Fruit fly (Drosophila melanogaster): ENCODE data around the gene CG14384.
A peak's percentile ranks its signal among the peaks of the same experiment; 100 is the strongest.

Gene CG14384

dm6 chr3R:13010905-13011620 is 43.6 kb upstream of the CG14384 start, which contains the start of gene CG8031 (continued):
- TF ChIP-seq CG6813 (GFP tag; optimal IDR thresholded peaks at IDR 0.05) (no peak), stc (GFP tag; IDR thresholded peaks at IDR 0.05) (no peak), Rx (GFP tag; IDR thresholded peaks at IDR 0.05) (no peak), ci (GFP tag; IDR thresholded peaks at IDR 0.05) (0 out of 3 replicates have a peak, but pooled peaks have one; percentile 5), ap (GFP tag; IDR thresholded peaks at IDR 0.05) (no peak), CG4424 (GFP tag; optimal IDR thresholded peaks at IDR 0.05) (no peak), CG8944 (GFP tag; optimal IDR thresholded peaks at IDR 0.05) (no peak), inv (GFP tag; IDR thresholded peaks at IDR 0.05; ENCODE audit: partially characterized antibody) (no peak), Mad (GFP tag; optimal IDR thresholded peaks at IDR 0.05) (no peak), CG9727 (GFP tag; optimal IDR thresholded peaks at IDR 0.05) (no peak), PHDP (tag; optimal IDR thresholded peaks at IDR 0.05) (no peak), jing (GFP tag; optimal IDR thresholded peaks at IDR 0.05) (no peak), D19A (tag; optimal IDR thresholded peaks at IDR 0.05) (no peak), CG2202 (tag; optimal IDR thresholded peaks at IDR 0.05) (no peak), fd96Cb (tag; optimal IDR thresholded peaks at IDR 0.05) (no peak), CG9932 (GFP tag; IDR thresholded peaks at IDR 0.05) (no peak), Taf1 (GFP tag; IDR thresholded peaks at IDR 0.05) (no peak), Dll (GFP tag; IDR thresholded peaks at IDR 0.05; ENCODE audit: partially characterized antibody) (0 out of 4 replicates have a peak, but pooled peaks have one; percentile 17), Optix (GFP tag; IDR thresholded peaks at IDR 0.05) (no peak), Lhr (GFP tag; optimal IDR thresholded peaks at IDR 0.05) (peak; percentile 78), CG8478 (optimal IDR thresholded peaks at IDR 0.05) (peak; percentile 21), Hmx (GFP tag; optimal IDR thresholded peaks at IDR 0.05) (no peak), Ada2b (GFP tag; IDR thresholded peaks at IDR 0.05) (no peak), CG12659 (GFP tag; optimal IDR thresholded peaks at IDR 0.05) (peak; percentile 78), CG30403 (GFP tag; optimal IDR thresholded peaks at IDR 0.05) (no peak), CG30020 (tag; optimal IDR thresholded peaks at IDR 0.05) (peak; percentile 27), CG4617 (GFP tag; optimal IDR thresholded peaks at IDR 0.05; ENCODE audit: borderline replicate concordance) (peak; percentile 58), CG17612 (GFP tag; IDR thresholded peaks at IDR 0.05) (no peak), gem (tag; optimal IDR thresholded peaks at IDR 0.05) (no peak), B-H1 (GFP tag; IDR thresholded peaks at IDR 0.05) (no peak), CG10543 (GFP tag; optimal IDR thresholded peaks at IDR 0.05) (no peak), insv (GFP tag; optimal IDR thresholded peaks at IDR 0.05) (peak in 1 of 2 experiments; percentile 12), bowl (GFP tag; IDR thresholded peaks at IDR 0.05) (no peak), da (GFP tag; optimal IDR thresholded peaks at IDR 0.05) (no peak), cg (GFP tag; optimal IDR thresholded peaks at IDR 0.05) (peak; percentile 97), E2f2 (GFP tag; IDR thresholded peaks at IDR 0.05) (0 out of 2 replicates have a peak, but pooled peaks have one; percentile 8), Ets97D (GFP tag; optimal IDR thresholded peaks at IDR 0.05) (peak; percentile 16), Gug (GFP tag; IDR thresholded peaks at IDR 0.05) (no peak)

DNA sequence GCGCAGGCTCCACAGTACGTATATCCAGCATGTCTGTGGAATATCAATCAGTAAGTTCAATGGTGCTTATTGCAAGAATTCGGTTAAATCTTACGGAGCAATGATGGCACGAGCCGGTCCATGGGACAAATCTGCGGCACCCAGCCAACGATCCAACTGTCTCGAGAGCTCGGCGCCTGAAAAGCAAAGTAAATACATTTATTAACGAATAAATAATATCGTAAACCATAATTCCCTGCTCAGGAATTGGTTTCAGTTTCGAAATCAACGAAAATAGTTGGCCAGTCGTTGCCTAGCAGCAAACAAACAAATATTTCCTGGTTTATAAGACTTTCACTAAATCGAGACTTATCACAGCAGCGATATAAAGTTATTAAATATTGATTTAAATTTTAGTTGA is 42.1 kb upstream of the CG14384 start, which contains the start of gene CG11656:
Gene CG11656 (plus strand): TSS at position 301 of the 400 bp plus-strand sequence.
- TF ChIP-seq CG18764 (GFP tag; optimal IDR thresholded peaks at IDR 0.05) (no peak), CG17385 (GFP tag; optimal IDR thresholded peaks at IDR 0.05) (no peak), gsb (GFP tag; IDR thresholded peaks at IDR 0.05) (no peak), CG12299 (tag; optimal IDR thresholded peaks at IDR 0.05) (no peak), CG10274 (GFP tag; optimal IDR thresholded peaks at IDR 0.05) (no peak)

Data from whole organism, embryonic.